Fruit fly (Drosophila melanogaster) Kc167 (cell line): ENCODE data around the gene Swip-1.

Source experiments
- Myc ChIP-seq: fragments of >200 bp; optimal IDR thresholded peaks from 2 replicates; lab custom pipeline; 2017; ENCODE audit warnings: missing external identifiers
- Sin3A ChIP-seq: fragments of >200 bp; optimal IDR thresholded peaks from 2 replicates; lab custom pipeline; 2018; ENCODE audit warnings: missing external identifiers
- h ChIP-seq: fragments of >200 bp; optimal IDR thresholded peaks from 3 replicates; lab custom pipeline; 2018; ENCODE audit warnings: missing external identifiers
- insv ChIP-seq: fragments of >200 bp; optimal IDR thresholded peaks from 3 replicates; lab custom pipeline; 2018; ENCODE audit warnings: missing external identifiers
- psq ChIP-seq: fragments of >200 bp; optimal IDR thresholded peaks from 2 replicates; lab custom pipeline; 2017; ENCODE audit warnings: missing external identifiers

DNA sequence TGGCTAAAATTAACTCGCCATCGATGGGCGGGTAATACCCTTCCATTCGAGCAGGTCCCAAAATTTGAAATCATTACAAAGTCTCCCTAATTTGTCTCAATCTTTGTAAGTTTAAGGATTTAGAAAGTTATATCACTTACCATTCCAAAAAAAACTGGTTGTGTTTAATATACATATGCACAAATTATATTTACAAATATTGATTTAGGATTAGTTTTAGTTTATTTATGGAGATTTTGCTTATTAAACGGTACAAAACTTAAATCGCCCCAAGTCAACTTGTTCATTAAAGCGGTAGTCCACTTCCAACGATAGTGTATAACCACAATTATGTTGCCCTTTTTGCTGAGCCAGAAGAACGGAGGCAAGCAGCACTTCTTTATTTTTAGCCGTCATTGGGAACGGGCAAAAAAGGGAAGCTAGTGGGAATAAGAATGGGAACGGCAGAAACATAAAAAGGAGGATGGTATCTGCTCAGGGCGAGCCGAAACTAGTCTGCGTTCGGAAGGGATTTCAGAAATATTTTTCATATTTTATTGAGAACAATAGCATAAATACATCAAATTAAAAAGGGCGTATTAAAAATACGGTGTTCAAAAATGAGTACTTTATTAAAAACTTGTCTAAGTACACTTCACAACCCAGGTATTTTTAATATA is 38.9 kb downstream of the Swip-1 start:
- TF ChIP-seq insv (lab: Kevin White, UChicago) (no peak), Sin3A (no peak), Myc (lab: Kevin White, UChicago) (no peak), psq (no peak), h (lab: Kevin White, UChicago) (no peak)
